Worm (Caenorhabditis elegans): ENCODE results near the gene T01D1.3.
A peak's percentile ranks its signal among the peaks of the same experiment; 100 is the strongest.

- TF ChIP-seq klf-2 (GFP tag; conservative IDR thresholded peaks at IDR 0.05) (no peak), cog-1 (tag; optimal IDR thresholded peaks at IDR 0.05) (peak; percentile 38), med-1 (GFP tag; optimal IDR thresholded peaks at IDR 0.05; ENCODE audit: insufficient read depth) (no peak), tab-1 (GFP tag; IDR thresholded peaks at IDR 0.05) (no peak), ztf-29 (GFP tag; IDR thresholded peaks at IDR 0.05) (no peak), ztf-23 (GFP tag; IDR thresholded peaks at IDR 0.05) (no peak), flt-1 (GFP tag; IDR thresholded peaks at IDR 0.05) (no peak)
These were observed 16.4 kb downstream of the T01D1.3 start for ce11 chrII:159294-159922.
